Fruit fly (Drosophila melanogaster) whole organism, prepupa: ENCODE data around the gene Ada1-1.

Experiments used
- CG10631 ChIP-seq: fragments of 200-800 bp; sonication (Bioruptor generic); optimal IDR thresholded peaks from 2 replicates; lab custom pipeline; 2016; ENCODE audit warnings: missing biosample characterization, missing genetic modification characterization
- CG10669 ChIP-seq: fragments of 200-800 bp; sonication (Bioruptor generic); optimal IDR thresholded peaks from 3 replicates; lab custom pipeline; 2018; ENCODE audit warnings: missing biosample characterization, mild to moderate bottlenecking, missing genetic modification characterization, moderate library complexity
- CG11902 ChIP-seq: fragments of 200-800 bp; sonication (Bioruptor generic); optimal IDR thresholded peaks from 3 replicates; lab custom pipeline; 2016; ENCODE audit warnings: missing biosample characterization, missing genetic modification characterization
- CG15336 ChIP-seq: fragments of 200-800 bp; sonication (Bioruptor generic); IDR thresholded peaks from 2 replicates; pipeline ENCODE4 v1.3.6; 2022; ENCODE audit warnings: missing biosample characterization, missing genetic modification characterization
- CG1621 ChIP-seq: fragments of 200-800 bp; sonication (Bioruptor generic); optimal IDR thresholded peaks from 3 replicates; lab custom pipeline; 2018; ENCODE audit warnings: missing biosample characterization, mild to moderate bottlenecking, missing genetic modification characterization
- CG3032 ChIP-seq: fragments of 200-800 bp; optimal IDR thresholded peaks from 2 replicates; lab custom pipeline; 2019; ENCODE audit warnings: missing biosample characterization, mild to moderate bottlenecking, missing genetic modification characterization, moderate library complexity
- CG31627 ChIP-seq: fragments of 200-800 bp; sonication (Bioruptor generic); optimal IDR thresholded peaks from 3 replicates; lab custom pipeline; 2016; ENCODE audit warnings: missing biosample characterization, missing genetic modification characterization
- CG3919 ChIP-seq: fragments of 200-800 bp; sonication (Bioruptor generic); optimal IDR thresholded peaks from 3 replicates; lab custom pipeline; 2016; ENCODE audit warnings: missing biosample characterization, missing genetic modification characterization
- CG4318 ChIP-seq: fragments of 200-800 bp; sonication (Bioruptor generic); optimal IDR thresholded peaks from 3 replicates; lab custom pipeline; 2017; ENCODE audit warnings: missing biosample characterization, mild to moderate bottlenecking, missing genetic modification characterization
- CG6163 ChIP-seq: fragments of 200-800 bp; sonication (Bioruptor generic); IDR thresholded peaks from 3 replicates; pipeline ENCODE4 v1.3.6; 2022; ENCODE audit warnings: missing biosample characterization, missing genetic modification characterization
- CG6276 ChIP-seq: fragments of 200-800 bp; sonication (Bioruptor generic); optimal IDR thresholded peaks from 2 replicates; lab custom pipeline; 2017; ENCODE audit warnings: missing biosample characterization, mild to moderate bottlenecking, missing genetic modification characterization
- CG6792 ChIP-seq: fragments of 200-800 bp; sonication (Bioruptor generic); optimal IDR thresholded peaks from 3 replicates; lab custom pipeline; 2016; ENCODE audit warnings: missing biosample characterization, missing genetic modification characterization
- CG6808 ChIP-seq: fragments of 200-800 bp; sonication (Bioruptor generic); optimal IDR thresholded peaks from 3 replicates; lab custom pipeline; 2017; ENCODE audit warnings: missing biosample characterization, missing genetic modification characterization, mild to moderate bottlenecking, moderate library complexity, missing genetic modification reagents
- CG6854 ChIP-seq: fragments of 200-800 bp; sonication (Bioruptor generic); optimal IDR thresholded peaks from 2 replicates; lab custom pipeline; 2017; ENCODE audit warnings: missing biosample characterization, mild to moderate bottlenecking, missing genetic modification characterization
- CG7368 ChIP-seq: fragments of 200-800 bp; sonication (Bioruptor generic); optimal IDR thresholded peaks from 3 replicates; lab custom pipeline; 2016; ENCODE audit warnings: missing biosample characterization, missing genetic modification characterization
- CG8119 ChIP-seq: fragments of 200-800 bp; sonication (Bioruptor generic); IDR thresholded peaks from 3 replicates; pipeline ENCODE4 v1.3.6; 2022; ENCODE audit warnings: missing biosample characterization, missing genetic modification characterization
- CG8319 ChIP-seq: fragments of 200-800 bp; sonication (Bioruptor generic); optimal IDR thresholded peaks from 3 replicates; lab custom pipeline; 2016; ENCODE audit warnings: missing biosample characterization, missing genetic modification characterization
- CG9139 ChIP-seq: fragments of 200-800 bp; sonication (Bioruptor generic); optimal IDR thresholded peaks from 3 replicates; lab custom pipeline; 2017; ENCODE audit warnings: missing biosample characterization, mild to moderate bottlenecking, missing genetic modification characterization
- Eip78C ChIP-seq: fragments of 200-800 bp; sonication (Bioruptor generic); peaks from one replicate; lab custom pipeline; 2016; ENCODE audit warnings: missing biosample characterization, missing genetic modification characterization
- Ets96B ChIP-seq: fragments of 200-800 bp; optimal IDR thresholded peaks from 2 replicates; lab custom pipeline; 2019; ENCODE audit warnings: missing biosample characterization, mild to moderate bottlenecking, missing genetic modification characterization, moderate library complexity
- Gug ChIP-seq: fragments of 200-800 bp; sonication (Bioruptor generic); IDR thresholded peaks from 2 replicates; pipeline ENCODE4 v1.3.6; 2022; ENCODE audit warnings: missing biosample characterization, missing genetic modification characterization
- Hr39 ChIP-seq: fragments of 200-800 bp; sonication (Bioruptor generic); optimal IDR thresholded peaks from 2 replicates; lab custom pipeline; 2016; ENCODE audit warnings: missing biosample characterization, missing genetic modification characterization
- Hr4 ChIP-seq: fragments of 200-800 bp; sonication (Bioruptor generic); optimal IDR thresholded peaks from 3 replicates; lab custom pipeline; 2016; ENCODE audit warnings: missing biosample characterization, missing genetic modification characterization
- OdsH ChIP-seq: fragments of 200-800 bp; sonication (Bioruptor generic); optimal IDR thresholded peaks from 3 replicates; lab custom pipeline; 2016; ENCODE audit warnings: missing biosample characterization, missing genetic modification characterization
- Smox ChIP-seq: fragments of 200-800 bp; sonication (Bioruptor generic); optimal IDR thresholded peaks from 3 replicates; lab custom pipeline; 2016; ENCODE audit warnings: missing biosample characterization, missing genetic modification characterization
- Sox102F ChIP-seq: fragments of 200-800 bp; sonication (Bioruptor generic); optimal IDR thresholded peaks from 2 replicates; lab custom pipeline; 2016; ENCODE audit warnings: missing biosample characterization, mild to moderate bottlenecking, missing genetic modification characterization
- Sox14 ChIP-seq: fragments of 200-800 bp; sonication (Bioruptor generic); optimal IDR thresholded peaks from 3 replicates; lab custom pipeline; 2016; ENCODE audit warnings: missing biosample characterization, missing genetic modification characterization
- achi ChIP-seq: fragments of 200-800 bp; sonication (Bioruptor generic); optimal IDR thresholded peaks from 3 replicates; lab custom pipeline; 2016; ENCODE audit warnings: missing biosample characterization, missing genetic modification characterization
- acj6 ChIP-seq: fragments of 200-800 bp; sonication (Bioruptor generic); optimal IDR thresholded peaks from 3 replicates; lab custom pipeline; 2016; ENCODE audit warnings: missing biosample characterization, missing genetic modification characterization
- cyc ChIP-seq: fragments of 200-800 bp; sonication (Bioruptor generic); optimal IDR thresholded peaks from 3 replicates; lab custom pipeline; 2016; ENCODE audit warnings: missing biosample characterization, missing genetic modification characterization
- eg ChIP-seq: fragments of 200-800 bp; sonication (Bioruptor generic); IDR thresholded peaks from 3 replicates; pipeline ENCODE4 v1.3.6; 2022; ENCODE audit warnings: missing biosample characterization, missing genetic modification characterization
- esn ChIP-seq: fragments of 200-800 bp; sonication (Bioruptor generic); optimal IDR thresholded peaks from 2 replicates; lab custom pipeline; 2016; ENCODE audit warnings: missing biosample characterization, mild to moderate bottlenecking, missing genetic modification characterization, moderate library complexity
- fd59A ChIP-seq: fragments of 200-800 bp; sonication (Bioruptor generic); optimal IDR thresholded peaks from 2 replicates; lab custom pipeline; 2017; ENCODE audit warnings: missing biosample characterization, mild to moderate bottlenecking, missing genetic modification characterization, missing genetic modification reagents
- fkh ChIP-seq: fragments of 200-800 bp; sonication (Bioruptor generic); optimal IDR thresholded peaks from 3 replicates; lab custom pipeline; 2017; ENCODE audit warnings: missing biosample characterization, mild to moderate bottlenecking, missing genetic modification characterization, moderate library complexity
- lz ChIP-seq: fragments of 200-800 bp; sonication (Bioruptor generic); optimal IDR thresholded peaks from 3 replicates; lab custom pipeline; 2016; ENCODE audit warnings: missing biosample characterization, missing genetic modification characterization
- net ChIP-seq: fragments of 200-800 bp; sonication (Bioruptor generic); optimal IDR thresholded peaks from 3 replicates; lab custom pipeline; 2016; ENCODE audit warnings: missing biosample characterization, missing genetic modification characterization
- pdm3 ChIP-seq: fragments of 200-800 bp; sonication (Bioruptor generic); optimal IDR thresholded peaks from 3 replicates; lab custom pipeline; 2016; ENCODE audit warnings: missing biosample characterization, missing genetic modification characterization
- salr ChIP-seq, 2 experiments: fragments of 200-800 bp; sonication (Bioruptor generic); optimal IDR thresholded peaks; 3 replicates each; lab custom pipeline; 2016 to 2018; ENCODE audit warnings: missing biosample characterization in 2 of 2, missing genetic modification characterization in 2 of 2, mild to moderate bottlenecking in 1 of 2
- topi ChIP-seq: fragments of 200-800 bp; sonication (Bioruptor generic); optimal IDR thresholded peaks from 3 replicates; lab custom pipeline; 2016; ENCODE audit warnings: missing biosample characterization, missing genetic modification characterization

The Ada1-1 gene

dm6 chr2L:12011682-12012655 lies 15.4 kb downstream of the Ada1-1 start (continued):
- peak; percentile 1 to 47 for TF ChIP-seq salr (GFP tag; optimal IDR thresholded peaks at IDR 0.05; lab: Kevin White, UChicago)
- TF ChIP-seq Hr4 (GFP tag; lab: Kevin White, UChicago), result peak; percentile 57
- TF ChIP-seq CG11902 (GFP tag; lab: Kevin White, UChicago), result peak; percentile 31
- TF ChIP-seq topi (GFP tag; lab: Kevin White, UChicago), result peak; percentile 80
- TF ChIP-seq eg (GFP tag; lab: Robert Waterston, UW), result no peak
- TF ChIP-seq fkh (GFP tag; lab: Kevin White, UChicago), result peak; percentile 85
- peak; percentile 73 for TF ChIP-seq Smox (GFP tag; lab: Kevin White, UChicago)
- TF ChIP-seq CG31627 (GFP tag; lab: Kevin White, UChicago), result peak; percentile 73
- TF ChIP-seq CG4318, result no peak
- TF ChIP-seq Eip78C (GFP tag; lab: Kevin White, UChicago), result peak; percentile 86
- TF ChIP-seq net, result peak; percentile 89
- TF ChIP-seq CG6808 (GFP tag; lab: Kevin White, UChicago), result peak; percentile 69
- no peak for TF ChIP-seq CG10631 (GFP tag; lab: Kevin White, UChicago)
- TF ChIP-seq CG6854, result peak; percentile 90
- TF ChIP-seq CG10669 (GFP tag; lab: Kevin White, UChicago), result peak; percentile 59
- TF ChIP-seq CG8119 (GFP tag; lab: Robert Waterston, UW), result no peak
- peak; percentile 54 for TF ChIP-seq Ets96B (tag; lab: Kevin White, UChicago)
- peak; percentile 39 for TF ChIP-seq CG6276 (GFP tag; lab: Kevin White, UChicago)
- TF ChIP-seq, all 60 proteins: peak for 46

- TF ChIP-seq fkh (GFP tag; lab: Kevin White, UChicago) (no peak), achi (GFP tag; lab: Kevin White, UChicago) (peak; percentile 1), CG3032 (tag; lab: Kevin White, UChicago) (peak; percentile 17), CG6163 (peak; percentile 30; the same call in 2 of the 3 replicates), cyc (GFP tag; lab: Kevin White, UChicago) (peak; percentile 34), lz (peak; percentile 27), Sox14 (GFP tag; lab: Kevin White, UChicago) (peak; percentile 19), salr (GFP tag; optimal IDR thresholded peaks at IDR 0.05; lab: Kevin White, UChicago) (peak in 1 of 2 experiments; percentile 10), Ets96B (tag; lab: Kevin White, UChicago) (peak; percentile 16), fd59A (GFP tag; lab: Kevin White, UChicago) (no peak), OdsH (GFP tag; lab: Kevin White, UChicago) (peak; percentile 29), acj6 (GFP tag; lab: Kevin White, UChicago) (peak; percentile 54), CG10669 (GFP tag; lab: Kevin White, UChicago) (peak; percentile 45), eg (GFP tag; lab: Robert Waterston, UW) (no peak), topi (GFP tag; lab: Kevin White, UChicago) (peak; percentile 39), pdm3 (peak; percentile 52), Hr39 (GFP tag; lab: Kevin White, UChicago) (peak; percentile 53), CG10631 (GFP tag; lab: Kevin White, UChicago) (peak; percentile 48), CG15336 (GFP tag; lab: Robert Waterston, UW) (no peak), Gug (GFP tag; lab: Robert Waterston, UW) (no peak), CG7368 (GFP tag; lab: Kevin White, UChicago) (no peak), CG6792 (no peak), CG31627 (GFP tag; lab: Kevin White, UChicago) (peak; percentile 41), CG3919 (GFP tag; lab: Kevin White, UChicago) (no peak), CG9139 (no peak), esn (peak; percentile 32), Sox102F (peak; percentile 33), Smox (GFP tag; lab: Kevin White, UChicago) (peak; percentile 40), CG1621 (tag; lab: Kevin White, UChicago) (peak; percentile 32), Eip78C (GFP tag; lab: Kevin White, UChicago) (peak; percentile 85), CG8319 (GFP tag; lab: Kevin White, UChicago) (no peak)
Observed at dm6 chr2L:12013243-12013642, 16.6 kb downstream of the Ada1-1 start.
